Worm (Caenorhabditis elegans) whole organism, L4 larva: ENCODE results near the gene Y57E12AL.6.

ENCODE experiments used
- ceh-28 ChIP-seq: fragments of 150-350 bp; optimal IDR thresholded peaks from 2 replicates; lab custom pipeline; 2014; ENCODE audit warnings: missing biosample characterization, missing genetic modification reagents, missing genetic modification characterization
- ceh-32 ChIP-seq: sonication (generic microtip); optimal IDR thresholded peaks from 2 replicates; lab custom pipeline; 2016; ENCODE audit warnings: mild to moderate bottlenecking, missing genetic modification characterization, missing compliant biosample characterization; ENCODE audit not compliant: poor library complexity
- lir-3 ChIP-seq: sonication (generic microtip); optimal IDR thresholded peaks from 2 replicates; lab custom pipeline; 2016; ENCODE audit warnings: mild to moderate bottlenecking, missing genetic modification characterization, missing compliant biosample characterization
- nhr-237 ChIP-seq: sonication (generic microtip); optimal IDR thresholded peaks from 2 replicates; lab custom pipeline; 2017; ENCODE audit warnings: missing biosample characterization, missing genetic modification characterization
- pha-4 ChIP-seq, 2 experiments: fragments of 150-350 bp in 1 of 2; fragments of 200-800 bp in 1 of 2; sonication (Bioruptor generic) in 1 of 2; IDR thresholded peaks in 1 of 2; optimal IDR thresholded peaks in 1 of 2; 2 replicates each; pipeline versions ENCODE4 v1.3.6 to Lab custom; 2014 to 2022; ENCODE audit warnings: missing genetic modification characterization in 2 of 2, missing genetic modification reagents in 2 of 2, missing biosample characterization in 1 of 2, missing compliant biosample characterization in 1 of 2
- skn-1 ChIP-seq: fragments of 150-350 bp; optimal IDR thresholded peaks from 2 replicates; lab custom pipeline; 2014; ENCODE audit warnings: missing biosample characterization, missing genetic modification characterization
- snpc-4 ChIP-seq: fragments of 150-350 bp; optimal IDR thresholded peaks from 2 replicates; lab custom pipeline; 2014; ENCODE audit warnings: missing biosample characterization, missing genetic modification characterization
- unc-39 ChIP-seq: sonication (generic microtip); optimal IDR thresholded peaks from 2 replicates; lab custom pipeline; 2017; ENCODE audit warnings: missing biosample characterization, missing genetic modification characterization

ce11 chrV:7053100-7053499, 7.2 kb downstream of the Y57E12AL.6 start, which contains the start of gene txt-17:
- TF ChIP-seq pha-4 (GFP tag; IDR thresholded peaks at IDR 0.05; lab: Robert Waterston, UW) (no peak), pha-4 (tag; optimal IDR thresholded peaks at IDR 0.05; lab: Kevin White, UChicago) (no peak), snpc-4 (tag; lab: Kevin White, UChicago) (no peak), lir-3 (tag; lab: Kevin White, UChicago) (no peak), ceh-32 (tag; lab: Kevin White, UChicago) (no peak), ceh-28 (tag; lab: Kevin White, UChicago) (no peak), nhr-237 (tag; lab: Kevin White, UChicago) (no peak), unc-39 (no peak), skn-1 (tag; lab: Kevin White, UChicago) (no peak)
